Worm (Caenorhabditis elegans) whole organism, young adult: ENCODE measurements around the gene rnh-1.1.

ENCODE experiments used
- C17E4.6 ChIP-seq: fragments of 200-800 bp; sonication (Bioruptor generic); IDR thresholded peaks from 2 replicates; pipeline ENCODE4 v1.3.6; 2022; ENCODE audit warnings: missing genetic modification reagents, missing genetic modification characterization, missing compliant biosample characterization
- F10E7.11 ChIP-seq: sonication (generic microtip); optimal IDR thresholded peaks from 2 replicates; lab custom pipeline; 2017; ENCODE audit warnings: mild to moderate bottlenecking, missing genetic modification characterization, moderate library complexity, missing compliant biosample characterization
- F22D6.2 ChIP-seq: sonication (generic microtip); optimal IDR thresholded peaks from 2 replicates; lab custom pipeline; 2016; ENCODE audit warnings: mild to moderate bottlenecking, missing genetic modification characterization, missing compliant biosample characterization
- F49E8.2 ChIP-seq: sonication (generic microtip); optimal IDR thresholded peaks from 3 replicates; lab custom pipeline; 2017; ENCODE audit warnings: missing genetic modification characterization, mild to moderate bottlenecking, missing compliant biosample characterization, antibody characterized with exemption, moderate library complexity; ENCODE audit not compliant: insufficient read depth
- F52B5.7 ChIP-seq: sonication (generic microtip); optimal IDR thresholded peaks from 2 replicates; lab custom pipeline; 2016; ENCODE audit warnings: mild to moderate bottlenecking, missing genetic modification characterization, missing compliant biosample characterization
- F55B11.4 ChIP-seq: sonication (generic microtip); optimal IDR thresholded peaks from 2 replicates; lab custom pipeline; 2016; ENCODE audit warnings: missing compliant biosample characterization, missing genetic modification characterization, borderline replicate concordance; ENCODE audit not compliant: insufficient read depth
- F57A8.1 ChIP-seq: fragments of 200-800 bp; sonication (Bioruptor generic); optimal IDR thresholded peaks from 2 replicates; lab custom pipeline; 2018; ENCODE audit warnings: mild to moderate bottlenecking, missing genetic modification characterization, moderate library complexity, missing compliant biosample characterization
- F57C9.4 ChIP-seq: sonication (generic microtip); optimal IDR thresholded peaks from 2 replicates; lab custom pipeline; 2017; ENCODE audit warnings: mild to moderate bottlenecking, missing genetic modification characterization, missing compliant biosample characterization
- Y56A3A.18 ChIP-seq: fragments of 200-800 bp; sonication (Bioruptor generic); IDR thresholded peaks from 2 replicates; pipeline ENCODE4 v1.3.6; 2022; ENCODE audit warnings: missing genetic modification reagents, missing genetic modification characterization, missing compliant biosample characterization
- Y79H2A.3 ChIP-seq: fragments of 200-800 bp; sonication (Bioruptor generic); conservative IDR thresholded peaks from 2 replicates; pipeline ENCODE4 v1.3.6; 2022; ENCODE audit warnings: missing genetic modification reagents, missing genetic modification characterization, missing compliant biosample characterization
- bed-1 ChIP-seq: fragments of 200-800 bp; sonication (Bioruptor generic); IDR thresholded peaks from 2 replicates; pipeline ENCODE4 v1.3.6; 2022; ENCODE audit warnings: missing genetic modification reagents, missing genetic modification characterization, missing compliant biosample characterization
- bed-2 ChIP-seq: fragments of 200-800 bp; sonication (Bioruptor generic); IDR thresholded peaks from 2 replicates; pipeline ENCODE4 v1.3.6; 2022; ENCODE audit warnings: missing genetic modification reagents, missing genetic modification characterization, missing compliant biosample characterization
- ceh-100 ChIP-seq: fragments of 200-800 bp; sonication (Bioruptor generic); IDR thresholded peaks from 2 replicates; pipeline ENCODE4 v1.3.6; 2022; ENCODE audit warnings: missing genetic modification reagents, missing genetic modification characterization, missing compliant biosample characterization
- ceh-27 ChIP-seq: fragments of 200-800 bp; sonication (Bioruptor generic); optimal IDR thresholded peaks from 2 replicates; lab custom pipeline; 2018; ENCODE audit warnings: mild to moderate bottlenecking, missing genetic modification characterization, moderate library complexity, missing compliant biosample characterization
- ceh-40 ChIP-seq: fragments of 200-800 bp; sonication (Bioruptor generic); IDR thresholded peaks from 2 replicates; pipeline ENCODE4 v1.3.6; 2022; ENCODE audit warnings: missing genetic modification characterization, missing compliant biosample characterization
- ceh-79 ChIP-seq: sonication (generic microtip); optimal IDR thresholded peaks from 2 replicates; lab custom pipeline; 2017; ENCODE audit warnings: mild to moderate bottlenecking, missing genetic modification characterization, missing compliant biosample characterization
- ceh-91 ChIP-seq: fragments of 200-800 bp; sonication (Bioruptor generic); IDR thresholded peaks from 2 replicates; pipeline ENCODE4 v1.3.6; 2022; ENCODE audit warnings: missing genetic modification reagents, missing genetic modification characterization, missing compliant biosample characterization
- efl-1 ChIP-seq: fragments of 150-350 bp; optimal IDR thresholded peaks from 2 replicates; lab custom pipeline; 2014; ENCODE audit warnings: missing biosample characterization, missing genetic modification reagents, missing genetic modification characterization
- egl-18 ChIP-seq: fragments of 200-800 bp; sonication (Bioruptor generic); IDR thresholded peaks from 2 replicates; pipeline ENCODE4 v1.3.6; 2022; ENCODE audit warnings: missing genetic modification reagents, missing genetic modification characterization, missing compliant biosample characterization
- ekl-4 ChIP-seq: fragments of 200-800 bp; sonication (Bioruptor generic); IDR thresholded peaks from 2 replicates; pipeline ENCODE4 v1.3.6; 2022; ENCODE audit warnings: missing genetic modification reagents, missing genetic modification characterization, missing compliant biosample characterization
- gei-17 ChIP-seq: fragments of 200-800 bp; sonication (Bioruptor generic); optimal IDR thresholded peaks from 2 replicates; lab custom pipeline; 2018; ENCODE audit warnings: mild to moderate bottlenecking, missing genetic modification characterization, missing compliant biosample characterization
- him-1 ChIP-seq: sonication (generic microtip); optimal IDR thresholded peaks from 2 replicates; lab custom pipeline; 2016; ENCODE audit warnings: missing genotype, missing genetic modification reagents, missing genetic modification characterization, missing compliant biosample characterization
- hlh-12 ChIP-seq: sonication (generic microtip); optimal IDR thresholded peaks from 2 replicates; lab custom pipeline; 2016; ENCODE audit warnings: missing genetic modification characterization, missing compliant biosample characterization
- hmg-1.2 ChIP-seq: fragments of 200-800 bp; sonication (Bioruptor generic); IDR thresholded peaks from 2 replicates; pipeline ENCODE4 v1.3.6; 2022; ENCODE audit warnings: missing genetic modification reagents, missing genetic modification characterization, missing compliant biosample characterization
- hsf-1 ChIP-seq: fragments of 200-800 bp; sonication (Bioruptor generic); IDR thresholded peaks from 2 replicates; pipeline ENCODE4 v1.3.6; 2022; ENCODE audit warnings: missing genetic modification reagents, missing genetic modification characterization, missing compliant biosample characterization
- let-607 ChIP-seq, 2 experiments: fragments of 200-800 bp in 1 of 2; sonication (Bioruptor generic) in 1 of 2; sonication (generic microtip) in 1 of 2; optimal IDR thresholded peaks; 2 replicates each; lab custom pipeline; 2016 to 2018; ENCODE audit warnings: mild to moderate bottlenecking in 2 of 2, missing compliant biosample characterization in 2 of 2, missing genetic modification characterization in 2 of 2, moderate library complexity in 2 of 2, missing genotype in 1 of 2
- lin-26 ChIP-seq: fragments of 200-800 bp; sonication (Bioruptor generic); IDR thresholded peaks from 2 replicates; pipeline ENCODE4 v1.3.6; 2022; ENCODE audit warnings: missing genetic modification reagents, missing genetic modification characterization, missing compliant biosample characterization
- lin-35 ChIP-seq, 3 experiments: fragments of 150-350 bp in 2 of 3; sonication (generic microtip) in 1 of 3; optimal IDR thresholded peaks; 2 replicates each; lab custom pipeline; 2014 to 2018; ENCODE audit warnings: missing biosample characterization in 3 of 3, missing genetic modification characterization in 3 of 3, missing genetic modification reagents in 3 of 3
- lsl-1 ChIP-seq: fragments of 200-800 bp; sonication (Bioruptor generic); optimal IDR thresholded peaks from 2 replicates; lab custom pipeline; 2018; ENCODE audit warnings: mild to moderate bottlenecking, missing genetic modification characterization, moderate library complexity, missing compliant biosample characterization
- lsy-27 ChIP-seq: sonication (generic microtip); optimal IDR thresholded peaks from 2 replicates; lab custom pipeline; 2017; ENCODE audit warnings: missing genetic modification characterization, mild to moderate bottlenecking, missing compliant biosample characterization, antibody characterized with exemption, missing genotype, borderline replicate concordance; ENCODE audit not compliant: insufficient read depth
- madf-10 ChIP-seq: sonication (generic microtip); optimal IDR thresholded peaks from 2 replicates; lab custom pipeline; 2016; ENCODE audit warnings: mild to moderate bottlenecking, missing genetic modification characterization, missing compliant biosample characterization
- madf-8 ChIP-seq: fragments of 200-800 bp; sonication (Bioruptor generic); conservative IDR thresholded peaks from 2 replicates; pipeline ENCODE4 v1.3.6; 2022; ENCODE audit warnings: missing genetic modification reagents, missing genetic modification characterization, missing compliant biosample characterization
- mcd-1 ChIP-seq: fragments of 200-800 bp; sonication (Bioruptor generic); IDR thresholded peaks from 2 replicates; pipeline ENCODE4 v1.3.6; 2022; ENCODE audit warnings: missing genetic modification reagents, missing genetic modification characterization, missing compliant biosample characterization
- mel-28 ChIP-seq: sonication (generic microtip); optimal IDR thresholded peaks from 2 replicates; lab custom pipeline; 2016; ENCODE audit warnings: borderline replicate concordance, mild to moderate bottlenecking, missing genetic modification characterization, missing compliant biosample characterization
- mes-4 ChIP-seq: sonication (generic microtip); optimal IDR thresholded peaks from 2 replicates; lab custom pipeline; 2016; ENCODE audit warnings: missing genotype, missing genetic modification characterization, missing compliant biosample characterization
- nfya-2 ChIP-seq: fragments of 200-800 bp; sonication (Bioruptor generic); IDR thresholded peaks from 2 replicates; pipeline ENCODE4 v1.3.6; 2022; ENCODE audit warnings: missing genetic modification reagents, missing genetic modification characterization, missing compliant biosample characterization
- nhr-120 ChIP-seq: fragments of 200-800 bp; sonication (Bioruptor generic); IDR thresholded peaks from 2 replicates; pipeline ENCODE4 v1.3.6; 2022; ENCODE audit warnings: missing genetic modification characterization, missing compliant biosample characterization
- nhr-27 ChIP-seq: fragments of 200-800 bp; sonication (Bioruptor generic); optimal IDR thresholded peaks from 2 replicates; lab custom pipeline; 2018; ENCODE audit warnings: mild to moderate bottlenecking, missing genetic modification characterization, moderate library complexity, missing compliant biosample characterization
- pha-4 ChIP-seq: fragments of 150-350 bp; sonication (generic microtip); optimal IDR thresholded peaks from 2 replicates; lab custom pipeline; 2014; ENCODE audit warnings: missing biosample characterization, missing genetic modification reagents, missing genetic modification characterization
- rcor-1 ChIP-seq: fragments of 200-800 bp; sonication (Bioruptor generic); IDR thresholded peaks from 2 replicates; pipeline ENCODE4 v1.3.6; 2022; ENCODE audit warnings: missing genetic modification reagents, missing genetic modification characterization, missing compliant biosample characterization
- repo-1 ChIP-seq: sonication (generic microtip); optimal IDR thresholded peaks from 2 replicates; lab custom pipeline; 2017; ENCODE audit warnings: mild to moderate bottlenecking, missing genetic modification characterization, missing compliant biosample characterization
- rpc-1 ChIP-seq, 2 experiments: fragments of 150-350 bp in 1 of 2; sonication (generic microtip) in 1 of 2; optimal IDR thresholded peaks; 2 replicates each; lab custom pipeline; 2014 to 2018; ENCODE audit warnings: missing biosample characterization in 1 of 2, missing genetic modification characterization in 1 of 2, missing genetic modification reagents in 1 of 2, missing genotype in 1 of 2
- unc-130 ChIP-seq: sonication (generic microtip); optimal IDR thresholded peaks from 2 replicates; lab custom pipeline; 2016; ENCODE audit warnings: missing genetic modification reagents, missing genetic modification characterization, missing compliant biosample characterization
- zim-3 ChIP-seq: sonication (generic microtip); optimal IDR thresholded peaks from 2 replicates; lab custom pipeline; 2017; ENCODE audit warnings: mild to moderate bottlenecking, missing genetic modification characterization, moderate library complexity, missing compliant biosample characterization
- ztf-18 ChIP-seq: sonication (generic microtip); optimal IDR thresholded peaks from 2 replicates; lab custom pipeline; 2016; ENCODE audit warnings: missing genotype, mild to moderate bottlenecking, missing genetic modification characterization, missing compliant biosample characterization
- ztf-26 ChIP-seq: sonication (generic microtip); optimal IDR thresholded peaks from 2 replicates; lab custom pipeline; 2017; ENCODE audit warnings: missing genetic modification characterization, missing compliant biosample characterization

rnh-1.1 gene

DNA sequence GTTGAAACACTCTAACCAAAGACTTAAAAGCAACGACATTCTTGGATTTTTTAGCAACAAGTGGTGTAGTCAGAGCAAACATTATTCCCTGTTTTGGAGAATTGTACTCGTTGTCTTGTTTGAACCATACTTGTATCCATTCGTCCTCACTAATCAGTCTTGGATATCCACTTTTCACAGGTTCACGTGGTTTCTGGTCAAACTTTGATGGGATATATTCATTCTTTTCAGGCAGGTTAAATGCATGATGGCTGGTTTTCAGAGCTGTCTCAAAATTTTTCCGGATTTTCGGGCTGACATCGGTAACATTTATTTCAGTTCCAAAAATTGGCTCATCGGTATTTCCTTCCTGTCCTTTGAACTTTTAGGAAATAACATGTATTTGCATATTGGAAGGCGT is 4.1 kb upstream of the rnh-1.1 start:
- TF ChIP-seq F57A8.1 (no peak), ekl-4 (GFP tag; lab: Robert Waterston, UW) (no peak), unc-130 (no peak), F52B5.7 (tag; lab: Kevin White, UChicago) (no peak), him-1 (tag; lab: Kevin White, UChicago) (no peak), nhr-120 (GFP tag; lab: Robert Waterston, UW) (no peak), ztf-26 (no peak), hlh-12 (no peak)
- TF ChIP-seq, all 124 proteins: peak for 0

DNA sequence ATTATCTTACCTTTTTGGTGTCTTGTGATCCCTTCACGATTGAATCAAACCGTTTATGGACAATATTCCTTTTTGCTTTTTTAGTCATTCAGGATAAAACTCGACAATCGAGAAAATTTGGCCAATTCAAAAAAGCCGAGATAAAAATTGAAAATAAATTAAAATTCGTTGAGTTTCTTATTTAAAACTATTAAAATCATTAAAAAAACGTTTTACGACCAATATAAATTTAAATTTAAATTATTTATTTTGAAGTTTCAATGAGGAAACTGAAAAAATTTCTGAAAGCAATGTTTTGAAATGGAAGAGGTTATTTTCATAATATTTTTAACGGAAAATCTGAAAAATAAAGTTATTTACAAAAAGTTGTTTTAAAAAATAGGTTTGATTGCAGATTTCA is 2.3 kb upstream of the rnh-1.1 start, which contains the start of gene ZK1290.15:
Gene ZK1290.15 (plus strand): TSS at position 301 of the 400 bp plus-strand sequence.
- TF ChIP-seq hsf-1: no peak
- no peak for TF ChIP-seq ceh-100 (GFP tag; lab: Robert Waterston, UW)
- TF ChIP-seq efl-1 (GFP tag; lab: Kevin White, UChicago): no peak
- no peak for TF ChIP-seq F10E7.11 (tag; lab: Kevin White, UChicago)
- no peak for TF ChIP-seq mel-28 (tag; lab: Kevin White, UChicago)
- TF ChIP-seq bed-1 (GFP tag; lab: Robert Waterston, UW): no peak
- TF ChIP-seq zim-3: no peak
- no peak for TF ChIP-seq nfya-2 (GFP tag; lab: Robert Waterston, UW)
- TF ChIP-seq F57C9.4 (tag; lab: Kevin White, UChicago): no peak
- no peak for TF ChIP-seq lin-26 (GFP tag; lab: Robert Waterston, UW)
- TF ChIP-seq ceh-27: no peak
- no peak for TF ChIP-seq C17E4.6 (GFP tag; lab: Robert Waterston, UW)
- no peak for TF ChIP-seq F22D6.2
- no peak for TF ChIP-seq ztf-18
- no peak for TF ChIP-seq lsl-1 (GFP tag; lab: Kevin White, UChicago)
- TF ChIP-seq pha-4 (tag; lab: Kevin White, UChicago): no peak

DNA sequence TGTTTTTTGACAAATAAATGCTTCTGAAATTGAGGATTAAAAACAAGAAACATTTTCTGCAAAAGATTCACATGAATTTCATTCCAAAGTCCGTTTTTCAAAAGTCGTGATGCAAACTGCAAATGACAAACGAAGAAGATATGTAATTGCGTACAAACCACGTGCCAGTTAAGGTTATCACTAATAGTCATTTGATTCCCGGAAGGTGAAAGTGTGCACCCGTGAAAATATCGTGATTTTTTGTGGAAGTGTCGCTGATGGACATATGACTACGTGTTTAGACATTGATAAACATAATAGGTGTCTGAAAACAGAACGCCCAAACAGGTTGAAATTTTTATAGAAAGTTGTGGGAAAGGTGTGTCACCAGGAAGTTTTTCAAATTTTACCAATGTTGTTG is 2.7 kb downstream of the rnh-1.1 start:
- no peak for TF ChIP-seq F55B11.4 (tag; lab: Kevin White, UChicago)
- TF ChIP-seq bed-2 (GFP tag; lab: Robert Waterston, UW): no peak
- no peak for TF ChIP-seq F10E7.11 (tag; lab: Kevin White, UChicago)
- peak in 1 of 2 experiments; percentile 62 for TF ChIP-seq let-607 (tag; optimal IDR thresholded peaks at IDR 0.05; lab: Kevin White, UChicago)
- TF ChIP-seq lin-26 (GFP tag; lab: Robert Waterston, UW): no peak
- no peak for TF ChIP-seq F52B5.7 (tag; lab: Kevin White, UChicago)
- no peak for TF ChIP-seq Y79H2A.3 (GFP tag; lab: Robert Waterston, UW)
- 0 out of 2 replicates have a peak, but pooled peaks have one; percentile 24 for TF ChIP-seq hmg-1.2 (GFP tag; lab: Robert Waterston, UW)
- TF ChIP-seq mcd-1 (GFP tag; lab: Robert Waterston, UW): no peak
- no peak for TF ChIP-seq Y56A3A.18 (GFP tag; lab: Robert Waterston, UW)
- no peak for TF ChIP-seq gei-17
- TF ChIP-seq lin-35 (GFP tag; optimal IDR thresholded peaks at IDR 0.05; lab: Kevin White, UChicago): no peak
- TF ChIP-seq rpc-1 (optimal IDR thresholded peaks at IDR 0.05; lab: Kevin White, UChicago): no peak
- TF ChIP-seq rpc-1 (tag; optimal IDR thresholded peaks at IDR 0.05; lab: Kevin White, UChicago): no peak
- no peak for TF ChIP-seq F49E8.2 (tag; lab: Kevin White, UChicago)
- no peak for TF ChIP-seq madf-10 (tag; lab: Kevin White, UChicago)
- TF ChIP-seq nhr-27 (tag; lab: Kevin White, UChicago): no peak
- TF ChIP-seq madf-8 (GFP tag; lab: Robert Waterston, UW): no peak
- TF ChIP-seq lsy-27 (tag; lab: Kevin White, UChicago): no peak
- TF ChIP-seq ceh-79 (tag; lab: Kevin White, UChicago): no peak
- no peak for TF ChIP-seq mel-28 (tag; lab: Kevin White, UChicago)
- no peak for TF ChIP-seq mes-4 (tag; lab: Kevin White, UChicago)
- no peak for TF ChIP-seq ceh-91 (GFP tag; lab: Robert Waterston, UW)
- TF ChIP-seq ceh-40: 0 out of 2 replicates have a peak, but pooled peaks have one; percentile 32
- no peak for TF ChIP-seq egl-18 (GFP tag; lab: Robert Waterston, UW)
- no peak for TF ChIP-seq rcor-1 (GFP tag; lab: Robert Waterston, UW)
- no peak for TF ChIP-seq repo-1 (tag; lab: Kevin White, UChicago)
- TF ChIP-seq him-1 (tag; lab: Kevin White, UChicago): no peak
